Fruit fly (Drosophila melanogaster) whole organism, pupa: Measurements from ENCODE around the gene CG2926.

ENCODE experiments used
- CG10348 ChIP-seq: fragments of 200-800 bp; sonication (Bioruptor generic); IDR thresholded peaks from 2 replicates; pipeline ENCODE4 v1.3.6; 2022; ENCODE audit warnings: missing biosample characterization, missing genetic modification characterization
- CG12605 ChIP-seq: fragments of 200-800 bp; sonication (Bioruptor generic); IDR thresholded peaks from 2 replicates; pipeline ENCODE4 v1.3.6; 2022; ENCODE audit warnings: missing biosample characterization, missing genetic modification characterization
- CG13204 ChIP-seq: fragments of 200-800 bp; sonication (Bioruptor generic); optimal IDR thresholded peaks from 2 replicates; lab custom pipeline; 2018; ENCODE audit warnings: missing biosample characterization, mild to moderate bottlenecking, missing genetic modification characterization, moderate library complexity
- CG14655 ChIP-seq: fragments of 200-800 bp; sonication (Bioruptor generic); optimal IDR thresholded peaks from 3 replicates; lab custom pipeline; 2017; ENCODE audit warnings: mild to moderate bottlenecking, missing biosample characterization, missing genetic modification reagents, missing genetic modification characterization
- CG15710 ChIP-seq: fragments of 200-800 bp; sonication (Bioruptor generic); optimal IDR thresholded peaks from 2 replicates; lab custom pipeline; 2018; ENCODE audit warnings: missing biosample characterization, mild to moderate bottlenecking, missing genetic modification characterization, moderate library complexity
- CG17806 ChIP-seq: fragments of 200-800 bp; sonication (Bioruptor generic); optimal IDR thresholded peaks from 2 replicates; lab custom pipeline; 2018; ENCODE audit warnings: missing biosample characterization, mild to moderate bottlenecking, missing genetic modification characterization, moderate library complexity
- CG32121 ChIP-seq: fragments of 200-800 bp; sonication (Bioruptor generic); IDR thresholded peaks from 2 replicates; pipeline ENCODE4 v1.3.6; 2022; ENCODE audit warnings: missing biosample characterization, missing genetic modification characterization
- CG34367 ChIP-seq: fragments of 200-800 bp; sonication (Bioruptor generic); optimal IDR thresholded peaks from 2 replicates; lab custom pipeline; 2018; ENCODE audit warnings: missing biosample characterization, mild to moderate bottlenecking, missing genetic modification characterization
- CG4496 ChIP-seq: fragments of 200-800 bp; sonication (Bioruptor generic); IDR thresholded peaks from 3 replicates; pipeline ENCODE4 v1.3.6; 2022; ENCODE audit warnings: missing biosample characterization, missing genetic modification characterization
- CG8159 ChIP-seq: fragments of 200-800 bp; sonication (Bioruptor generic); optimal IDR thresholded peaks from 3 replicates; lab custom pipeline; 2018; ENCODE audit warnings: missing biosample characterization, mild to moderate bottlenecking, missing genetic modification characterization, moderate library complexity
- CG8301 ChIP-seq: fragments of 200-800 bp; sonication (Bioruptor generic); optimal IDR thresholded peaks from 2 replicates; lab custom pipeline; 2018; ENCODE audit warnings: missing biosample characterization, mild to moderate bottlenecking, missing genetic modification characterization
- CG9948 ChIP-seq: fragments of 200-800 bp; sonication (Bioruptor generic); optimal IDR thresholded peaks from 2 replicates; lab custom pipeline; 2018; ENCODE audit warnings: missing biosample characterization, mild to moderate bottlenecking, missing genetic modification characterization, moderate library complexity
- D1 ChIP-seq: fragments of 200-800 bp; sonication (Bioruptor generic); optimal IDR thresholded peaks from 2 replicates; lab custom pipeline; 2018; ENCODE audit warnings: missing biosample characterization, mild to moderate bottlenecking, missing genetic modification characterization, moderate library complexity
- EcR ChIP-seq: fragments of 200-800 bp; sonication (Bioruptor generic); optimal IDR thresholded peaks from 3 replicates; lab custom pipeline; 2019; ENCODE audit warnings: missing biosample characterization, missing genetic modification characterization, mild to moderate bottlenecking, moderate library complexity, missing genetic modification reagents
- Ets98B ChIP-seq: fragments of 200-800 bp; sonication (Bioruptor generic); IDR thresholded peaks from 2 replicates; pipeline ENCODE4 v1.3.6; 2022; ENCODE audit warnings: missing biosample characterization, missing genetic modification characterization
- Pif1A ChIP-seq: fragments of 200-800 bp; sonication (Bioruptor generic); optimal IDR thresholded peaks from 3 replicates; lab custom pipeline; 2016; ENCODE audit warnings: missing biosample characterization, missing genetic modification characterization
- Pif1B ChIP-seq: fragments of 200-800 bp; sonication (Bioruptor generic); optimal IDR thresholded peaks from 3 replicates; lab custom pipeline; 2016; ENCODE audit warnings: missing biosample characterization, missing genetic modification characterization
- Snoo ChIP-seq: fragments of 200-800 bp; sonication (Bioruptor generic); optimal IDR thresholded peaks from 3 replicates; lab custom pipeline; 2017; ENCODE audit warnings: missing biosample characterization, mild to moderate bottlenecking, missing genetic modification characterization, inconsistent platforms
- fd96Ca ChIP-seq: fragments of 200-800 bp; sonication (Bioruptor generic); IDR thresholded peaks from 3 replicates; pipeline ENCODE4 v1.3.6; 2022; ENCODE audit warnings: missing biosample characterization, missing genetic modification characterization
- gl ChIP-seq: fragments of 200-800 bp; sonication (Bioruptor generic); optimal IDR thresholded peaks from 2 replicates; lab custom pipeline; 2018; ENCODE audit warnings: missing biosample characterization, mild to moderate bottlenecking, missing genetic modification characterization
- rn ChIP-seq: fragments of 200-800 bp; sonication (Bioruptor generic); IDR thresholded peaks from 2 replicates; pipeline ENCODE4 v1.3.6; 2022; ENCODE audit warnings: missing biosample characterization, missing genetic modification characterization

Gene CG2926

dm6 chr3R:5627552-5627951 lies 39.4 kb upstream of the CG2926 start, which contains the start of gene CG31551:
Gene CG31551 (plus strand): TSS chr3R:5627852.
- no peak for TF ChIP-seq CG32121 (GFP tag; lab: Robert Waterston, UW)
- TF ChIP-seq CG12605 (GFP tag; lab: Robert Waterston, UW): no peak
- no peak for TF ChIP-seq rn (GFP tag; lab: Robert Waterston, UW)

dm6 chr3R:5624115-5624878 lies 36.1 kb upstream of the CG2926 start, which contains the start of the genes Dph4, Spec2 and RpL13A:
Gene Dph4 (minus strand): TSS chr3R:5624125.
Gene Spec2 (minus strand): TSS chr3R:5624125.
Gene RpL13A (plus strand): TSS chr3R:5624474.
- TF ChIP-seq gl (peak; percentile 72), rn (GFP tag; lab: Robert Waterston, UW) (no peak), CG32121 (GFP tag; lab: Robert Waterston, UW) (no peak), Pif1B (GFP tag; lab: Kevin White, UChicago) (no peak), CG17806 (tag; lab: Kevin White, UChicago) (peak; percentile 34), CG34367 (tag; lab: Kevin White, UChicago) (peak; percentile 83), CG12605 (GFP tag; lab: Robert Waterston, UW) (no peak), fd96Ca (no peak), Snoo (peak; percentile 94), CG14655 (GFP tag; lab: Kevin White, UChicago) (no peak), Pif1A (GFP tag; lab: Kevin White, UChicago) (no peak), D1 (tag; lab: Kevin White, UChicago) (no peak), CG8159 (no peak), CG13204 (GFP tag; lab: Kevin White, UChicago) (no peak), CG15710 (peak; percentile 63), Ets98B (GFP tag; lab: Robert Waterston, UW) (no peak), CG4496 (GFP tag; lab: Robert Waterston, UW) (no peak), CG9948 (peak; percentile 22), EcR (GFP tag; lab: Kevin White, UChicago) (no peak), CG10348 (GFP tag; lab: Robert Waterston, UW) (no peak), CG8301 (peak; percentile 42)

dm6 chr3R:5622985-5623630 lies 34.9 kb upstream of the CG2926 start:
- TF ChIP-seq CG14655 (GFP tag; lab: Kevin White, UChicago): no peak
- TF ChIP-seq Pif1A (GFP tag; lab: Kevin White, UChicago): peak; percentile 21
- peak; percentile 27 for TF ChIP-seq gl
- TF ChIP-seq Pif1B (GFP tag; lab: Kevin White, UChicago): peak; percentile 38
- peak; percentile 25 for TF ChIP-seq EcR (GFP tag; lab: Kevin White, UChicago)
- TF ChIP-seq rn (GFP tag; lab: Robert Waterston, UW): no peak

- TF ChIP-seq Snoo (no peak), gl (no peak), D1 (tag; lab: Kevin White, UChicago) (no peak)
Observed at dm6 chr3R:5622406-5622752, 34.2 kb upstream of the CG2926 start.

- TF ChIP-seq fd96Ca (0 out of 3 replicates have a peak, but pooled peaks have one; percentile 45), Ets98B (GFP tag; lab: Robert Waterston, UW) (no peak; the same call in 1 of the 2 replicates), CG15710 (no peak), CG13204 (GFP tag; lab: Kevin White, UChicago) (peak; percentile 77), CG34367 (tag; lab: Kevin White, UChicago) (peak; percentile 18), CG10348 (GFP tag; lab: Robert Waterston, UW) (no peak), CG12605 (GFP tag; lab: Robert Waterston, UW) (peak; percentile 50), CG4496 (GFP tag; lab: Robert Waterston, UW) (peak; percentile 42; the same call in 1 of the 3 replicates), CG14655 (GFP tag; lab: Kevin White, UChicago) (peak; percentile 14), CG8159 (peak; percentile 27), gl (peak; percentile 82), Snoo (no peak), CG8301 (peak; percentile 4), Pif1A (GFP tag; lab: Kevin White, UChicago) (peak; percentile 4), EcR (GFP tag; lab: Kevin White, UChicago) (peak; percentile 94)
- TF ChIP-seq, all 21 proteins: peak for 11
Observed at dm6 chr3R:5621714-5622405, 33.7 kb upstream of the CG2926 start.

dm6 chr3R:5620387-5620956 lies 32.3 kb upstream of the CG2926 start:
- TF ChIP-seq CG34367 (tag; lab: Kevin White, UChicago): peak; percentile 30
- peak; percentile 33; the same call in 1 of the 2 replicates for TF ChIP-seq CG32121 (GFP tag; lab: Robert Waterston, UW)
- TF ChIP-seq CG12605 (GFP tag; lab: Robert Waterston, UW): peak; percentile 30
- peak; percentile 70 for TF ChIP-seq CG8159
- TF ChIP-seq CG17806 (tag; lab: Kevin White, UChicago): peak; percentile 45
- TF ChIP-seq fd96Ca: peak; percentile 64; the same call in 1 of the 3 replicates
- no peak for TF ChIP-seq CG10348 (GFP tag; lab: Robert Waterston, UW)
- TF ChIP-seq CG14655 (GFP tag; lab: Kevin White, UChicago): peak; percentile 79
- no peak for TF ChIP-seq EcR (GFP tag; lab: Kevin White, UChicago)
- no peak; the same call in 1 of the 2 replicates for TF ChIP-seq Ets98B (GFP tag; lab: Robert Waterston, UW)
- peak; percentile 61 for TF ChIP-seq Pif1A (GFP tag; lab: Kevin White, UChicago)
- peak; percentile 34 for TF ChIP-seq Pif1B (GFP tag; lab: Kevin White, UChicago)
- TF ChIP-seq rn (GFP tag; lab: Robert Waterston, UW): peak; percentile 51
- TF ChIP-seq Snoo: peak; percentile 60
- TF ChIP-seq CG9948: peak; percentile 41
- peak; percentile 58 for TF ChIP-seq CG8301
- peak; percentile 14 for TF ChIP-seq gl
- TF ChIP-seq CG15710: peak; percentile 60
- 0 out of 3 replicates have a peak, but pooled peaks have one; percentile 45 for TF ChIP-seq CG4496 (GFP tag; lab: Robert Waterston, UW)
- no peak for TF ChIP-seq D1 (tag; lab: Kevin White, UChicago)
- TF ChIP-seq CG13204 (GFP tag; lab: Kevin White, UChicago): no peak
